Fruit fly (Drosophila melanogaster) whole organism, prepupa: Measurements from ENCODE around the gene Cmtr1.

Experiments
- CG11762 ChIP-seq: fragments of 200-800 bp; sonication (Bioruptor generic); optimal IDR thresholded peaks from 3 replicates; lab custom pipeline; 2016; ENCODE audit warnings: missing biosample characterization, missing genetic modification characterization; ENCODE audit not compliant: insufficient read depth
- Ets21C ChIP-seq: fragments of 200-800 bp; sonication (Bioruptor generic); optimal IDR thresholded peaks from 3 replicates; lab custom pipeline; 2016; ENCODE audit warnings: missing biosample characterization, missing genetic modification characterization
- lz ChIP-seq: fragments of 200-800 bp; sonication (Bioruptor generic); optimal IDR thresholded peaks from 3 replicates; lab custom pipeline; 2016; ENCODE audit warnings: missing biosample characterization, missing genetic modification characterization
- salr ChIP-seq, 2 experiments: fragments of 200-800 bp; sonication (Bioruptor generic); optimal IDR thresholded peaks; 3 replicates each; lab custom pipeline; 2016 to 2018; ENCODE audit warnings: missing biosample characterization in 2 of 2, missing genetic modification characterization in 2 of 2, mild to moderate bottlenecking in 1 of 2

dm6 chrX:4108612-4109173, 7.9 kb upstream of the Cmtr1 start:
- TF ChIP-seq Ets21C (no peak), salr (GFP tag; optimal IDR thresholded peaks at IDR 0.05; lab: Kevin White, UChicago) (no peak), lz (GFP tag; lab: Kevin White, UChicago) (no peak), CG11762 (no peak)
